Fruit fly (Drosophila melanogaster) whole organism, embryonic: ENCODE data around the gene D1.

Source experiments
- Aef1 ChIP-seq: fragments of 200-800 bp; sonication (Bioruptor generic); IDR thresholded peaks from 3 replicates; pipeline ENCODE4 v1.3.6; 2022; ENCODE audit warnings: missing biosample characterization, missing genetic modification characterization
- CG10267 ChIP-seq: fragments of 200-800 bp; sonication (Bioruptor generic); optimal IDR thresholded peaks from 2 replicates; lab custom pipeline; 2018; ENCODE audit warnings: missing biosample characterization, mild to moderate bottlenecking, missing genetic modification characterization, moderate library complexity
- CG10565 ChIP-seq: fragments of 200-800 bp; sonication (Bioruptor generic); optimal IDR thresholded peaks from 3 replicates; lab custom pipeline; 2016; ENCODE audit warnings: missing biosample characterization, mild to moderate bottlenecking, missing genetic modification characterization
- CG11247 ChIP-seq: fragments of 200-800 bp; sonication (Bioruptor generic); IDR thresholded peaks from 2 replicates; pipeline ENCODE4 v1.3.6; 2022; ENCODE audit warnings: missing biosample characterization, missing genetic modification characterization
- CG12744 ChIP-seq: fragments of 200-800 bp; sonication (Bioruptor generic); optimal IDR thresholded peaks from 2 replicates; lab custom pipeline; 2016; ENCODE audit warnings: missing biosample characterization, missing genetic modification characterization
- CG13287 ChIP-seq: fragments of 200-800 bp; sonication (Bioruptor generic); IDR thresholded peaks from 2 replicates; pipeline ENCODE4 v1.3.6; 2022; ENCODE audit warnings: missing biosample characterization, missing genetic modification characterization; ENCODE audit not compliant: partially characterized antibody
- CG14710 ChIP-seq: fragments of 200-800 bp; sonication (Bioruptor generic); optimal IDR thresholded peaks from 3 replicates; lab custom pipeline; 2019; ENCODE audit warnings: missing biosample characterization, mild to moderate bottlenecking, missing genetic modification characterization, moderate library complexity
- CG15073 ChIP-seq: fragments of 200-800 bp; sonication (Bioruptor generic); optimal IDR thresholded peaks from 2 replicates; lab custom pipeline; 2016; ENCODE audit warnings: missing biosample characterization, missing genetic modification characterization
- CG15696 ChIP-seq: fragments of 200-800 bp; sonication (Bioruptor generic); optimal IDR thresholded peaks from 2 replicates; lab custom pipeline; 2019; ENCODE audit warnings: missing biosample characterization, mild to moderate bottlenecking, missing genetic modification characterization, moderate library complexity
- CG17829 ChIP-seq: fragments of 200-800 bp; optimal IDR thresholded peaks from 2 replicates; lab custom pipeline; 2019; ENCODE audit warnings: missing biosample characterization, mild to moderate bottlenecking, missing genetic modification characterization, moderate library complexity
- CG18262 ChIP-seq: fragments of 200-800 bp; optimal IDR thresholded peaks from 3 replicates; lab custom pipeline; 2019; ENCODE audit warnings: missing biosample characterization, mild to moderate bottlenecking, missing genetic modification characterization, moderate library complexity
- CG18599 ChIP-seq: fragments of 200-800 bp; sonication (Bioruptor generic); optimal IDR thresholded peaks from 3 replicates; lab custom pipeline; 2017; ENCODE audit warnings: missing biosample characterization, missing genetic modification characterization, mild to moderate bottlenecking, moderate library complexity, missing genetic modification reagents
- CG2889 ChIP-seq: fragments of 200-800 bp; sonication (Bioruptor generic); IDR thresholded peaks from 3 replicates; pipeline ENCODE4 v1.3.6; 2022; ENCODE audit warnings: missing biosample characterization, missing genetic modification characterization
- CG32772 ChIP-seq: fragments of 200-800 bp; sonication (Bioruptor generic); IDR thresholded peaks from 2 replicates; pipeline ENCODE4 v1.3.6; 2022; ENCODE audit warnings: missing biosample characterization, missing genetic modification characterization
- CG4730 ChIP-seq: fragments of 200-800 bp; sonication (Bioruptor generic); IDR thresholded peaks from 2 replicates; pipeline ENCODE4 v1.3.6; 2022; ENCODE audit warnings: missing biosample characterization, missing genetic modification characterization
- CG4820 ChIP-seq: fragments of 200-800 bp; sonication (Bioruptor generic); optimal IDR thresholded peaks from 3 replicates; lab custom pipeline; 2016; ENCODE audit warnings: missing biosample characterization, missing genetic modification characterization
- CG8924 ChIP-seq: fragments of 200-800 bp; optimal IDR thresholded peaks from 3 replicates; lab custom pipeline; 2019; ENCODE audit warnings: missing biosample characterization, mild to moderate bottlenecking, missing genetic modification characterization, moderate library complexity
- CG8944 ChIP-seq: fragments of 200-800 bp; sonication (Bioruptor generic); optimal IDR thresholded peaks from 3 replicates; lab custom pipeline; 2016; ENCODE audit warnings: missing biosample characterization, missing genetic modification characterization
- CG9609 ChIP-seq: fragments of 200-800 bp; sonication (Bioruptor generic); optimal IDR thresholded peaks from 3 replicates; lab custom pipeline; 2016; ENCODE audit warnings: missing biosample characterization, missing genetic modification characterization
- CG9817 ChIP-seq: fragments of 200-800 bp; sonication (Bioruptor generic); optimal IDR thresholded peaks from 2 replicates; lab custom pipeline; 2018; ENCODE audit warnings: missing biosample characterization, mild to moderate bottlenecking, missing genetic modification characterization, moderate library complexity
- CrebB ChIP-seq: fragments of 200-800 bp; sonication (Bioruptor generic); optimal IDR thresholded peaks from 3 replicates; lab custom pipeline; 2018; ENCODE audit warnings: missing biosample characterization, mild to moderate bottlenecking, missing genetic modification characterization
- D ChIP-seq, 2 experiments: fragments of 200-800 bp in 1 of 2; fragments of >200 bp in 1 of 2; sonication (Bioruptor generic) in 1 of 2; optimal IDR thresholded peaks; 2 replicates in 1 of 2; 3 replicates in 1 of 2; lab custom pipeline; 2017; ENCODE audit warnings: mild to moderate bottlenecking in 1 of 2, missing biosample characterization in 1 of 2, missing genetic modification characterization in 1 of 2, missing genetic modification reagents in 1 of 2
- Dll ChIP-seq: fragments of 200-800 bp; sonication (Bioruptor generic); IDR thresholded peaks from 4 replicates; pipeline ENCODE4 v1.3.6; 2022; ENCODE audit warnings: missing biosample characterization, missing genetic modification characterization; ENCODE audit not compliant: partially characterized antibody
- H15 ChIP-seq: fragments of 200-800 bp; sonication (Bioruptor generic); IDR thresholded peaks from 3 replicates; pipeline ENCODE4 v1.3.6; 2022; ENCODE audit warnings: missing biosample characterization, missing genetic modification characterization
- Hmr ChIP-seq: fragments of 200-800 bp; sonication (Bioruptor generic); optimal IDR thresholded peaks from 3 replicates; lab custom pipeline; 2017; ENCODE audit warnings: mild to moderate bottlenecking, missing biosample characterization, missing genetic modification reagents, missing genetic modification characterization
- MESR4 ChIP-seq: fragments of 200-800 bp; sonication (Bioruptor generic); optimal IDR thresholded peaks from 2 replicates; lab custom pipeline; 2018; ENCODE audit warnings: missing biosample characterization, mild to moderate bottlenecking, missing genetic modification characterization, moderate library complexity
- Ssrp ChIP-seq: fragments of 200-800 bp; sonication (Bioruptor generic); optimal IDR thresholded peaks from 2 replicates; lab custom pipeline; 2018; ENCODE audit warnings: missing biosample characterization, mild to moderate bottlenecking, missing genetic modification characterization, moderate library complexity
- Tbp ChIP-seq: fragments of >200 bp; optimal IDR thresholded peaks from 2 replicates; lab custom pipeline; 2018; ENCODE audit warnings: missing biosample characterization, missing genetic modification characterization
- ase ChIP-seq: fragments of 200-800 bp; sonication (Bioruptor generic); IDR thresholded peaks from 3 replicates; pipeline ENCODE4 v1.3.6; 2022; ENCODE audit warnings: missing biosample characterization, missing genetic modification characterization
- bbx ChIP-seq: fragments of 200-800 bp; sonication (Bioruptor generic); IDR thresholded peaks from 2 replicates; pipeline ENCODE4 v1.3.6; 2022; ENCODE audit warnings: missing biosample characterization, missing genetic modification characterization; ENCODE audit not compliant: partially characterized antibody
- crc ChIP-seq: fragments of 200-800 bp; sonication (Bioruptor generic); optimal IDR thresholded peaks from 2 replicates; lab custom pipeline; 2016; ENCODE audit warnings: missing biosample characterization, missing genetic modification characterization
- dmrt99B ChIP-seq: fragments of 200-800 bp; sonication (Bioruptor generic); optimal IDR thresholded peaks from 2 replicates; lab custom pipeline; 2018; ENCODE audit warnings: missing biosample characterization, mild to moderate bottlenecking, missing genetic modification characterization, moderate library complexity
- gem ChIP-seq: fragments of 200-800 bp; sonication (Bioruptor generic); optimal IDR thresholded peaks from 2 replicates; lab custom pipeline; 2019; ENCODE audit warnings: missing biosample characterization, mild to moderate bottlenecking, missing genetic modification characterization, moderate library complexity
- kah ChIP-seq: fragments of 200-800 bp; sonication (Bioruptor generic); optimal IDR thresholded peaks from 2 replicates; lab custom pipeline; 2018; ENCODE audit warnings: missing biosample characterization, mild to moderate bottlenecking, missing genetic modification characterization
- lola ChIP-seq, 3 experiments: fragments of >200 bp in 2 of 3; fragments of 200-800 bp in 1 of 3; sonication (Bioruptor generic) in 1 of 3; optimal IDR thresholded peaks; 2 replicates each; lab custom pipeline; 2017 to 2019; ENCODE audit warnings: missing biosample characterization in 3 of 3, missing genetic modification characterization in 3 of 3, mild to moderate bottlenecking in 1 of 3, moderate library complexity in 1 of 3
- lov ChIP-seq, 2 experiments: fragments of 200-800 bp in 1 of 2; fragments of >200 bp in 1 of 2; sonication (Bioruptor generic) in 1 of 2; IDR thresholded peaks in 1 of 2; optimal IDR thresholded peaks in 1 of 2; 2 replicates in 1 of 2; 3 replicates in 1 of 2; pipeline versions ENCODE4 v1.3.6 to Lab custom; 2017 to 2022; ENCODE audit warnings: missing biosample characterization in 1 of 2, missing genetic modification characterization in 1 of 2
- luna ChIP-seq: fragments of 200-800 bp; sonication (Bioruptor generic); optimal IDR thresholded peaks from 2 replicates; lab custom pipeline; 2016; ENCODE audit warnings: missing biosample characterization, missing genetic modification characterization
- nerfin-2 ChIP-seq: fragments of 200-800 bp; sonication (Bioruptor generic); IDR thresholded peaks from 2 replicates; pipeline ENCODE4 v1.3.6; 2022; ENCODE audit warnings: missing biosample characterization, missing genetic modification characterization; ENCODE audit not compliant: partially characterized antibody
- org-1 ChIP-seq: fragments of 200-800 bp; sonication (Bioruptor generic); optimal IDR thresholded peaks from 2 replicates; lab custom pipeline; 2017; ENCODE audit warnings: missing biosample characterization, missing genetic modification characterization
- pzg ChIP-seq: fragments of 200-800 bp; sonication (Bioruptor generic); optimal IDR thresholded peaks from 3 replicates; lab custom pipeline; 2018; ENCODE audit warnings: missing biosample characterization, mild to moderate bottlenecking, missing genetic modification characterization, moderate library complexity
- ro ChIP-seq: fragments of 200-800 bp; sonication (Bioruptor generic); IDR thresholded peaks from 2 replicates; pipeline ENCODE4 v1.3.6; 2022; ENCODE audit warnings: missing biosample characterization, missing genetic modification characterization
- row ChIP-seq: fragments of 200-800 bp; sonication (Bioruptor generic); IDR thresholded peaks from 3 replicates; pipeline ENCODE4 v1.3.6; 2022; ENCODE audit warnings: missing biosample characterization, missing genetic modification characterization
- shn ChIP-seq: fragments of 200-800 bp; sonication (Bioruptor generic); optimal IDR thresholded peaks from 3 replicates; lab custom pipeline; 2016; ENCODE audit warnings: missing biosample characterization, missing genetic modification characterization
- slbo ChIP-seq: fragments of 200-800 bp; sonication (Bioruptor generic); IDR thresholded peaks from 2 replicates; pipeline ENCODE4 v1.3.6; 2022; ENCODE audit warnings: missing biosample characterization, missing genetic modification characterization
- sna ChIP-seq: fragments of 200-800 bp; sonication (Bioruptor generic); IDR thresholded peaks from 2 replicates; pipeline ENCODE4 v1.3.6; 2022; ENCODE audit warnings: missing biosample characterization, missing genetic modification characterization; ENCODE audit not compliant: partially characterized antibody
- tup ChIP-seq: fragments of 200-800 bp; sonication (Bioruptor generic); optimal IDR thresholded peaks from 2 replicates; lab custom pipeline; 2016; ENCODE audit warnings: missing biosample characterization, mild to moderate bottlenecking, missing genetic modification characterization, moderate library complexity
- vfl ChIP-seq: fragments of 200-800 bp; sonication (Bioruptor generic); optimal IDR thresholded peaks from 2 replicates; lab custom pipeline; 2016; ENCODE audit warnings: missing biosample characterization, missing genetic modification characterization

D1 gene

dm6 chr3R:9220064-9220864 is 20.2 kb downstream of the D1 start (continued):
- TF ChIP-seq Aef1 (GFP tag; lab: Robert Waterston, UW) (peak; percentile 31; the same call in 1 of the 3 replicates), CG15073 (GFP tag; lab: Kevin White, UChicago) (peak; percentile 1), Dll (GFP tag; lab: Robert Waterston, UW) (no peak), CG32772 (GFP tag; lab: Robert Waterston, UW) (no peak; the same call in 1 of the 2 replicates), nerfin-2 (GFP tag; lab: Robert Waterston, UW) (no peak), CG4820 (no peak), gem (peak; percentile 67), ro (GFP tag; lab: Robert Waterston, UW) (no peak), CG9817 (tag; lab: Kevin White, UChicago) (peak; percentile 5), Ssrp (tag; lab: Kevin White, UChicago) (no peak), CG14710 (no peak), CG11247 (GFP tag; lab: Robert Waterston, UW) (peak; percentile 20; the same call in 1 of the 2 replicates), CrebB (peak; percentile 6), CG15696 (tag; lab: Kevin White, UChicago) (no peak), CG4730 (GFP tag; lab: Robert Waterston, UW) (no peak), crc (GFP tag; lab: Kevin White, UChicago) (peak; percentile 21), dmrt99B (tag; lab: Kevin White, UChicago) (peak; percentile 32), lov (optimal IDR thresholded peaks at IDR 0.05; lab: Kevin White, UChicago) (no peak), lov (GFP tag; IDR thresholded peaks at IDR 0.05; lab: Robert Waterston, UW) (no peak), vfl (GFP tag; lab: Kevin White, UChicago) (no peak), shn (GFP tag; lab: Kevin White, UChicago) (peak; percentile 14), Tbp (GFP tag; lab: Kevin White, UChicago) (no peak), row (GFP tag; lab: Robert Waterston, UW) (peak; percentile 60), ase (0 out of 3 replicates have a peak, but pooled peaks have one; percentile 43), pzg (no peak), MESR4 (GFP tag; lab: Kevin White, UChicago) (no peak), CG8924 (tag; lab: Kevin White, UChicago) (peak; percentile 48), CG13287 (GFP tag; lab: Robert Waterston, UW) (peak; percentile 60), Hmr (GFP tag; lab: Kevin White, UChicago) (peak; percentile 65), CG17829 (tag; lab: Kevin White, UChicago) (peak; percentile 15), kah (GFP tag; lab: Kevin White, UChicago) (no peak), CG10267 (tag; lab: Kevin White, UChicago) (peak; percentile 11), tup (GFP tag; lab: Kevin White, UChicago) (no peak), H15 (GFP tag; lab: Robert Waterston, UW) (no peak), org-1 (peak; percentile 24), CG2889 (GFP tag; lab: Robert Waterston, UW) (no peak), slbo (GFP tag; lab: Robert Waterston, UW) (peak; percentile 70), bbx (GFP tag; lab: Robert Waterston, UW) (no peak), luna (GFP tag; lab: Kevin White, UChicago) (peak; percentile 50), CG18262 (tag; lab: Kevin White, UChicago) (peak; percentile 4), CG12744 (peak; percentile 58), CG8944 (no peak), D (optimal IDR thresholded peaks at IDR 0.05; lab: Kevin White, UChicago) (no peak), D (GFP tag; optimal IDR thresholded peaks at IDR 0.05; lab: Kevin White, UChicago) (no peak), CG18599 (GFP tag; lab: Kevin White, UChicago) (peak; percentile 62), sna (GFP tag; lab: Robert Waterston, UW) (no peak), CG10565 (GFP tag; lab: Kevin White, UChicago) (no peak), lola (GFP tag; optimal IDR thresholded peaks at IDR 0.05; lab: Kevin White, UChicago) (no peak), CG9609 (peak; percentile 56)
